Fruit fly (Drosophila melanogaster) whole organism, embryonic: ENCODE results near the gene ATPsyngamma.

Experiments
- Awh ChIP-seq: fragments of 200-800 bp; sonication (Bioruptor generic); IDR thresholded peaks from 2 replicates; pipeline ENCODE4, ENCODE4 v1.3.6; 2022; ENCODE audit warnings: missing biosample characterization, missing genetic modification characterization
- CG10366 ChIP-seq: fragments of 200-800 bp; sonication (Bioruptor generic); IDR thresholded peaks from 2 replicates; pipeline ENCODE4 v1.3.6; 2022; ENCODE audit warnings: missing biosample characterization, missing genetic modification characterization
- CG10462 ChIP-seq: fragments of 200-800 bp; sonication (Bioruptor generic); optimal IDR thresholded peaks from 2 replicates; lab custom pipeline; 2016; ENCODE audit warnings: missing biosample characterization, missing genetic modification characterization
- CG11085 ChIP-seq: fragments of 200-800 bp; sonication (Bioruptor generic); IDR thresholded peaks from 2 replicates; pipeline ENCODE4 v1.3.6; 2022; ENCODE audit warnings: missing biosample characterization, missing genetic modification characterization
- CG11398 ChIP-seq: fragments of 200-800 bp; sonication (Bioruptor generic); optimal IDR thresholded peaks from 2 replicates; lab custom pipeline; 2016; ENCODE audit warnings: missing biosample characterization, missing genetic modification characterization
- CG12071 ChIP-seq: fragments of 200-800 bp; sonication (Bioruptor generic); optimal IDR thresholded peaks from 3 replicates; lab custom pipeline; 2018; ENCODE audit warnings: missing biosample characterization, mild to moderate bottlenecking, missing genetic modification characterization
- CG12391 ChIP-seq: fragments of 200-800 bp; sonication (Bioruptor generic); optimal IDR thresholded peaks from 3 replicates; lab custom pipeline; 2018; ENCODE audit warnings: missing biosample characterization, mild to moderate bottlenecking, missing genetic modification characterization, moderate library complexity
- CG15073 ChIP-seq: fragments of 200-800 bp; sonication (Bioruptor generic); optimal IDR thresholded peaks from 2 replicates; lab custom pipeline; 2016; ENCODE audit warnings: missing biosample characterization, missing genetic modification characterization
- CG15601 ChIP-seq: fragments of 200-800 bp; sonication (Bioruptor generic); optimal IDR thresholded peaks from 3 replicates; lab custom pipeline; 2019; ENCODE audit warnings: missing biosample characterization, mild to moderate bottlenecking, missing genetic modification characterization, moderate library complexity
- CG16813 ChIP-seq: fragments of 200-800 bp; sonication (Bioruptor generic); IDR thresholded peaks from 3 replicates; pipeline ENCODE4 v1.3.6; 2022; ENCODE audit warnings: missing biosample characterization, missing genetic modification characterization; ENCODE audit not compliant: partially characterized antibody
- CG16863 ChIP-seq: fragments of 200-800 bp; sonication (Bioruptor generic); optimal IDR thresholded peaks from 3 replicates; lab custom pipeline; 2016; ENCODE audit warnings: missing biosample characterization, missing genetic modification characterization
- CG17385 ChIP-seq: fragments of 200-800 bp; sonication (Bioruptor generic); optimal IDR thresholded peaks from 3 replicates; lab custom pipeline; 2018; ENCODE audit warnings: missing biosample characterization, mild to moderate bottlenecking, missing genetic modification characterization
- CG30431 ChIP-seq: fragments of 200-800 bp; sonication (Bioruptor generic); optimal IDR thresholded peaks from 2 replicates; lab custom pipeline; 2017; ENCODE audit warnings: missing biosample characterization, missing genetic modification characterization
- CG32532 ChIP-seq: fragments of 200-800 bp; sonication (Bioruptor generic); IDR thresholded peaks from 2 replicates; pipeline ENCODE4 v1.3.6; 2022; ENCODE audit warnings: missing biosample characterization, missing genetic modification characterization
- CG3838 ChIP-seq: fragments of 200-800 bp; sonication (Bioruptor generic); optimal IDR thresholded peaks from 3 replicates; lab custom pipeline; 2016; ENCODE audit warnings: missing biosample characterization, missing genetic modification characterization
- CG43689 ChIP-seq: fragments of 200-800 bp; sonication (Bioruptor generic); IDR thresholded peaks from 2 replicates; pipeline ENCODE4 v1.3.6; 2022; ENCODE audit warnings: missing biosample characterization, missing genetic modification characterization
- CG7372 ChIP-seq: fragments of 200-800 bp; sonication (Bioruptor generic); IDR thresholded peaks from 2 replicates; pipeline ENCODE4 v1.3.6; 2022; ENCODE audit warnings: missing biosample characterization, missing genetic modification characterization
- CG8944 ChIP-seq: fragments of 200-800 bp; sonication (Bioruptor generic); optimal IDR thresholded peaks from 3 replicates; lab custom pipeline; 2016; ENCODE audit warnings: missing biosample characterization, missing genetic modification characterization
- CG9797 ChIP-seq: fragments of 200-800 bp; sonication (Bioruptor generic); optimal IDR thresholded peaks from 3 replicates; lab custom pipeline; 2018; ENCODE audit warnings: missing biosample characterization, mild to moderate bottlenecking, missing genetic modification characterization
- CG9817 ChIP-seq: fragments of 200-800 bp; sonication (Bioruptor generic); optimal IDR thresholded peaks from 2 replicates; lab custom pipeline; 2018; ENCODE audit warnings: missing biosample characterization, mild to moderate bottlenecking, missing genetic modification characterization, moderate library complexity
- D ChIP-seq, 2 experiments: fragments of 200-800 bp in 1 of 2; fragments of >200 bp in 1 of 2; sonication (Bioruptor generic) in 1 of 2; optimal IDR thresholded peaks; 2 replicates in 1 of 2; 3 replicates in 1 of 2; lab custom pipeline; 2017; ENCODE audit warnings: mild to moderate bottlenecking in 1 of 2, missing biosample characterization in 1 of 2, missing genetic modification characterization in 1 of 2, missing genetic modification reagents in 1 of 2
- Dad ChIP-seq: fragments of 200-800 bp; sonication (Bioruptor generic); optimal IDR thresholded peaks from 3 replicates; lab custom pipeline; 2016; ENCODE audit warnings: missing biosample characterization, missing genetic modification characterization
- Ets65A ChIP-seq: fragments of 200-800 bp; sonication (Bioruptor generic); peaks from one replicate; lab custom pipeline; 2016; ENCODE audit warnings: missing biosample characterization, missing genetic modification characterization
- HLH54F ChIP-seq: fragments of 200-800 bp; sonication (Bioruptor generic); optimal IDR thresholded peaks from 3 replicates; lab custom pipeline; 2016; ENCODE audit warnings: missing biosample characterization, missing genetic modification characterization
- Hmr ChIP-seq: fragments of 200-800 bp; sonication (Bioruptor generic); optimal IDR thresholded peaks from 3 replicates; lab custom pipeline; 2017; ENCODE audit warnings: mild to moderate bottlenecking, missing biosample characterization, missing genetic modification reagents, missing genetic modification characterization
- Hr78 ChIP-seq, 2 experiments: fragments of 200-800 bp in 1 of 2; fragments of >200 bp in 1 of 2; sonication (Bioruptor generic) in 1 of 2; optimal IDR thresholded peaks; 2 replicates each; lab custom pipeline; 2017 to 2019; ENCODE audit warnings: missing biosample characterization in 2 of 2, missing genetic modification characterization in 2 of 2, mild to moderate bottlenecking in 1 of 2, moderate library complexity in 1 of 2
- Med ChIP-seq: fragments of 200-800 bp; sonication (Bioruptor generic); peaks from one replicate; lab custom pipeline; 2016; ENCODE audit warnings: missing biosample characterization, missing genetic modification characterization, mild to moderate bottlenecking, inconsistent platforms, moderate library complexity
- Ptx1 ChIP-seq: fragments of 200-800 bp; sonication (Bioruptor generic); IDR thresholded peaks from 2 replicates; pipeline ENCODE4 v1.3.6; 2022; ENCODE audit warnings: missing biosample characterization, missing genetic modification characterization
- Trl ChIP-seq, 3 experiments: fragments of >200 bp in 2 of 3; fragments of 200-800 bp in 1 of 3; sonication (Bioruptor generic) in 1 of 3; optimal IDR thresholded peaks; 2 replicates in 1 of 3; 3 replicates in 2 of 3; lab custom pipeline; 2016 to 2017; ENCODE audit warnings: missing biosample characterization in 1 of 3, missing genetic modification characterization in 1 of 3
- ab ChIP-seq: fragments of 200-800 bp; sonication (Bioruptor generic); optimal IDR thresholded peaks from 2 replicates; lab custom pipeline; 2016; ENCODE audit warnings: missing biosample characterization, missing genetic modification characterization
- ara ChIP-seq: fragments of 200-800 bp; sonication (Bioruptor generic); IDR thresholded peaks from 2 replicates; pipeline ENCODE4 v1.3.6; 2022; ENCODE audit warnings: missing biosample characterization, missing genetic modification characterization
- bcd ChIP-seq: fragments of 200-800 bp; sonication (Bioruptor generic); optimal IDR thresholded peaks from 2 replicates; lab custom pipeline; 2017; ENCODE audit warnings: missing biosample characterization, mild to moderate bottlenecking, missing genetic modification characterization
- ci ChIP-seq: fragments of 200-800 bp; sonication (Bioruptor generic); IDR thresholded peaks from 3 replicates; pipeline ENCODE4 v1.3.6; 2022; ENCODE audit warnings: missing biosample characterization, missing genetic modification characterization
- dmrt99B ChIP-seq: fragments of 200-800 bp; sonication (Bioruptor generic); optimal IDR thresholded peaks from 2 replicates; lab custom pipeline; 2018; ENCODE audit warnings: missing biosample characterization, mild to moderate bottlenecking, missing genetic modification characterization, moderate library complexity
- dysf ChIP-seq: fragments of 200-800 bp; sonication (Bioruptor generic); IDR thresholded peaks from 3 replicates; pipeline ENCODE4 v1.3.6; 2022; ENCODE audit warnings: missing biosample characterization, missing genetic modification characterization
- fd96Cb ChIP-seq: fragments of 200-800 bp; sonication (Bioruptor generic); optimal IDR thresholded peaks from 2 replicates; lab custom pipeline; 2018; ENCODE audit warnings: missing biosample characterization, mild to moderate bottlenecking, missing genetic modification characterization, moderate library complexity
- gro ChIP-seq: fragments of 200-800 bp; sonication (Bioruptor generic); optimal IDR thresholded peaks from 2 replicates; lab custom pipeline; 2016; ENCODE audit warnings: missing biosample characterization, missing genetic modification characterization
- gsb ChIP-seq: fragments of 200-800 bp; sonication (Bioruptor generic); IDR thresholded peaks from 2 replicates; pipeline ENCODE4 v1.3.6; 2022; ENCODE audit warnings: missing biosample characterization, missing genetic modification characterization
- ham ChIP-seq: fragments of 200-800 bp; sonication (Bioruptor generic); IDR thresholded peaks from 2 replicates; pipeline ENCODE4 v1.3.6; 2022; ENCODE audit warnings: missing biosample characterization, missing genetic modification characterization
- hbn ChIP-seq: fragments of 200-800 bp; sonication (Bioruptor generic); IDR thresholded peaks from 2 replicates; pipeline ENCODE4 v1.3.6; 2022; ENCODE audit warnings: missing biosample characterization, missing genetic modification characterization; ENCODE audit not compliant: partially characterized antibody
- her ChIP-seq: fragments of 200-800 bp; sonication (Bioruptor generic); optimal IDR thresholded peaks from 2 replicates; lab custom pipeline; 2016; ENCODE audit warnings: missing biosample characterization, missing genetic modification characterization
- klu ChIP-seq: fragments of 200-800 bp; sonication (Bioruptor generic); IDR thresholded peaks from 2 replicates; pipeline ENCODE4 v1.3.6; 2022; ENCODE audit warnings: missing biosample characterization, missing genetic modification characterization
- lab ChIP-seq: fragments of 200-800 bp; sonication (Bioruptor generic); optimal IDR thresholded peaks from 3 replicates; lab custom pipeline; 2017; ENCODE audit warnings: missing biosample characterization, missing genetic modification characterization, mild to moderate bottlenecking, moderate library complexity, missing genetic modification reagents
- p53 ChIP-seq: fragments of 200-800 bp; sonication (Bioruptor generic); optimal IDR thresholded peaks from 2 replicates; lab custom pipeline; 2016; ENCODE audit warnings: missing biosample characterization, missing genetic modification characterization
- pzg ChIP-seq: fragments of 200-800 bp; sonication (Bioruptor generic); optimal IDR thresholded peaks from 3 replicates; lab custom pipeline; 2018; ENCODE audit warnings: missing biosample characterization, mild to moderate bottlenecking, missing genetic modification characterization, moderate library complexity
- row ChIP-seq: fragments of 200-800 bp; sonication (Bioruptor generic); IDR thresholded peaks from 3 replicates; pipeline ENCODE4 v1.3.6; 2022; ENCODE audit warnings: missing biosample characterization, missing genetic modification characterization
- schlank ChIP-seq: fragments of 200-800 bp; sonication (Bioruptor generic); optimal IDR thresholded peaks from 2 replicates; lab custom pipeline; 2018; ENCODE audit warnings: missing biosample characterization, mild to moderate bottlenecking, missing genetic modification characterization
- wdn ChIP-seq: fragments of 200-800 bp; sonication (Bioruptor generic); IDR thresholded peaks from 2 replicates; pipeline ENCODE4 v1.3.6; 2022; ENCODE audit warnings: missing biosample characterization, missing genetic modification characterization
- zf30C ChIP-seq: fragments of 200-800 bp; sonication (Bioruptor generic); optimal IDR thresholded peaks from 3 replicates; lab custom pipeline; 2018; ENCODE audit warnings: missing biosample characterization, mild to moderate bottlenecking, missing genetic modification characterization

The ATPsyngamma gene

dm6 chr3R:29716782-29717317 lies 32.1 kb downstream of the ATPsyngamma start, which contains the start of gene Obp99b (continued):
- TF ChIP-seq Ptx1 (peak; percentile 72), CG8944 (peak; percentile 74), CG16863 (GFP tag; lab: Kevin White, UChicago) (peak; percentile 85), schlank (tag; lab: Kevin White, UChicago) (peak; percentile 55), gro (no peak), fd96Cb (tag; lab: Kevin White, UChicago) (peak; percentile 47), her (GFP tag; lab: Kevin White, UChicago) (peak; percentile 76), Hr78 (GFP tag; optimal IDR thresholded peaks at IDR 0.05; lab: Kevin White, UChicago) (no peak), CG9797 (GFP tag; lab: Kevin White, UChicago) (no peak), CG30431 (peak; percentile 83), klu (GFP tag; lab: Robert Waterston, UW) (no peak), Dad (GFP tag; lab: Kevin White, UChicago) (peak; percentile 63), pzg (GFP tag; lab: Kevin White, UChicago) (no peak), p53 (GFP tag; lab: Kevin White, UChicago) (peak; percentile 57), D (optimal IDR thresholded peaks at IDR 0.05; lab: Kevin White, UChicago) (no peak), D (GFP tag; optimal IDR thresholded peaks at IDR 0.05; lab: Kevin White, UChicago) (peak; percentile 77), bcd (GFP tag; lab: Kevin White, UChicago) (peak; percentile 79), CG3838 (GFP tag; lab: Kevin White, UChicago) (peak; percentile 19), ham (GFP tag; lab: Robert Waterston, UW) (no peak; the same call in 1 of the 2 replicates), CG11085 (GFP tag; lab: Robert Waterston, UW) (peak; percentile 70), CG32532 (GFP tag; lab: Robert Waterston, UW) (peak; percentile 91), CG15073 (no peak), CG10462 (GFP tag; lab: Kevin White, UChicago) (peak; percentile 9), gsb (GFP tag; lab: Robert Waterston, UW) (peak; percentile 63), CG12391 (peak; percentile 29), row (GFP tag; lab: Robert Waterston, UW) (peak; percentile 29; the same call in 1 of the 3 replicates), zf30C (GFP tag; lab: Kevin White, UChicago) (peak; percentile 15), ab (GFP tag; lab: Kevin White, UChicago) (no peak), Med (GFP tag; lab: Kevin White, UChicago) (peak; percentile 98), CG17385 (GFP tag; lab: Kevin White, UChicago) (peak; percentile 69), ara (GFP tag; lab: Robert Waterston, UW) (peak; percentile 77), Ets65A (peak; percentile 92), CG7372 (GFP tag; lab: Robert Waterston, UW) (peak; percentile 60; the same call in 1 of the 2 replicates), Awh (GFP tag; lab: Robert Waterston, UW) (peak; percentile 90), CG43689 (GFP tag; lab: Robert Waterston, UW) (peak; percentile 71), wdn (GFP tag; lab: Robert Waterston, UW) (0 out of 2 replicates have a peak, but pooled peaks have one; percentile 46), CG15601 (tag; lab: Kevin White, UChicago) (peak; percentile 62), CG10366 (peak; percentile 71), Trl (optimal IDR thresholded peaks at IDR 0.05; lab: Kevin White, UChicago) (peak in 1 of 2 experiments; percentile 10), Trl (GFP tag; optimal IDR thresholded peaks at IDR 0.05; lab: Kevin White, UChicago) (peak; percentile 85), CG9817 (tag; lab: Kevin White, UChicago) (peak; percentile 66), dmrt99B (tag; lab: Kevin White, UChicago) (peak; percentile 82), CG16813 (GFP tag; lab: Robert Waterston, UW) (no peak), lab (GFP tag; lab: Kevin White, UChicago) (peak; percentile 71), dysf (GFP tag; lab: Robert Waterston, UW) (peak; percentile 80), Hmr (GFP tag; lab: Kevin White, UChicago) (peak; percentile 63), CG11398 (peak; percentile 58), hbn (GFP tag; lab: Robert Waterston, UW) (no peak), CG12071 (peak; percentile 91), HLH54F (GFP tag; lab: Kevin White, UChicago) (peak; percentile 14), ci (GFP tag; lab: Robert Waterston, UW) (peak; percentile 96)
